Worm (Caenorhabditis elegans) whole organism, L3 larva: Measurements from ENCODE around the gene aip-1.

Source experiments
- R02D3.7 ChIP-seq: fragments of 150-350 bp; optimal IDR thresholded peaks from 2 replicates; lab custom pipeline; 2014; ENCODE audit warnings: missing biosample characterization, missing genetic modification characterization
- aly-2 ChIP-seq: fragments of 150-350 bp; optimal IDR thresholded peaks from 2 replicates; lab custom pipeline; 2014; ENCODE audit warnings: missing biosample characterization, missing genetic modification characterization
- ceh-28 ChIP-seq: fragments of 150-350 bp; optimal IDR thresholded peaks from 2 replicates; lab custom pipeline; 2014; ENCODE audit warnings: missing biosample characterization, missing genetic modification reagents, missing genetic modification characterization
- ceh-82 ChIP-seq: fragments of 150-350 bp; optimal IDR thresholded peaks from 2 replicates; lab custom pipeline; 2014; ENCODE audit warnings: missing biosample characterization, missing genetic modification characterization
- daf-12 ChIP-seq: fragments of 150-350 bp; optimal IDR thresholded peaks from 2 replicates; lab custom pipeline; 2014; ENCODE audit warnings: missing biosample characterization, missing genetic modification reagents, missing genetic modification characterization
- egl-27 ChIP-seq: sonication (generic microtip); optimal IDR thresholded peaks from 4 replicates; lab custom pipeline; 2017; ENCODE audit warnings: missing biosample characterization, missing genetic modification reagents, missing genetic modification characterization
- egl-5 ChIP-seq: fragments of 150-350 bp; optimal IDR thresholded peaks from 2 replicates; lab custom pipeline; 2017; ENCODE audit warnings: missing biosample characterization, missing genetic modification reagents, missing genetic modification characterization, inconsistent platforms
- elt-1 ChIP-seq: fragments of 150-350 bp; optimal IDR thresholded peaks from 2 replicates; lab custom pipeline; 2014; ENCODE audit warnings: missing biosample characterization, missing genetic modification characterization
- elt-2 ChIP-seq: sonication (generic microtip); optimal IDR thresholded peaks from 2 replicates; lab custom pipeline; 2016; ENCODE audit warnings: missing genetic modification reagents, mild to moderate bottlenecking, missing genetic modification characterization, missing compliant biosample characterization
- eor-1 ChIP-seq, 2 experiments: fragments of 150-350 bp; optimal IDR thresholded peaks; 2 replicates each; lab custom pipeline; 2014 to 2018; ENCODE audit warnings: missing biosample characterization in 2 of 2, missing genetic modification characterization in 2 of 2
- fkh-10 ChIP-seq: sonication (generic microtip); optimal IDR thresholded peaks from 2 replicates; lab custom pipeline; 2017; ENCODE audit warnings: missing biosample characterization, missing genetic modification reagents, missing genetic modification characterization
- fkh-2 ChIP-seq: fragments of 150-350 bp; optimal IDR thresholded peaks from 2 replicates; lab custom pipeline; 2014; ENCODE audit warnings: missing biosample characterization, missing genetic modification reagents, missing genetic modification characterization
- hmg-11 ChIP-seq: sonication (generic microtip); optimal IDR thresholded peaks from 2 replicates; lab custom pipeline; 2016; ENCODE audit warnings: missing genetic modification characterization, missing compliant biosample characterization
- jun-1 ChIP-seq: fragments of 150-350 bp; optimal IDR thresholded peaks from 2 replicates; lab custom pipeline; 2014; ENCODE audit warnings: missing biosample characterization, missing genetic modification reagents, missing genetic modification characterization
- lin-15B ChIP-seq: fragments of 150-350 bp; optimal IDR thresholded peaks from 2 replicates; lab custom pipeline; 2014; ENCODE audit warnings: missing biosample characterization, missing genetic modification characterization
- lin-39 ChIP-seq: fragments of 150-350 bp; optimal IDR thresholded peaks from 2 replicates; lab custom pipeline; 2018; ENCODE audit warnings: missing biosample characterization, missing genetic modification reagents, missing genetic modification characterization
- lsy-12 ChIP-seq: sonication (generic microtip); optimal IDR thresholded peaks from 2 replicates; lab custom pipeline; 2016; ENCODE audit warnings: mild to moderate bottlenecking, missing genetic modification characterization, missing compliant biosample characterization
- mdl-1 ChIP-seq: fragments of 150-350 bp; optimal IDR thresholded peaks from 2 replicates; lab custom pipeline; 2014; ENCODE audit warnings: missing biosample characterization, missing genetic modification characterization
- nfya-1 ChIP-seq: sonication (generic microtip); optimal IDR thresholded peaks from 2 replicates; lab custom pipeline; 2017; ENCODE audit warnings: missing genetic modification characterization, mild to moderate bottlenecking, missing compliant biosample characterization, antibody characterized with exemption, moderate library complexity; ENCODE audit not compliant: insufficient read depth
- nhr-12 ChIP-seq: fragments of 150-350 bp; optimal IDR thresholded peaks from 2 replicates; lab custom pipeline; 2014; ENCODE audit warnings: missing biosample characterization, missing genetic modification characterization
- nhr-23 ChIP-seq: fragments of 150-350 bp; optimal IDR thresholded peaks from 2 replicates; lab custom pipeline; 2014; ENCODE audit warnings: missing biosample characterization, missing genetic modification reagents, missing genetic modification characterization
- nhr-25 ChIP-seq: sonication (generic microtip); optimal IDR thresholded peaks from 2 replicates; lab custom pipeline; 2017; ENCODE audit warnings: missing biosample characterization, missing genetic modification characterization
- nhr-28 ChIP-seq: fragments of 150-350 bp; optimal IDR thresholded peaks from 2 replicates; lab custom pipeline; 2014; ENCODE audit warnings: missing biosample characterization, missing genetic modification characterization
- nhr-43 ChIP-seq: sonication (generic microtip); optimal IDR thresholded peaks from 2 replicates; lab custom pipeline; 2016; ENCODE audit warnings: mild to moderate bottlenecking, missing genetic modification characterization, missing compliant biosample characterization; ENCODE audit not compliant: poor library complexity, severe bottlenecking
- nhr-67 ChIP-seq: fragments of 150-350 bp; optimal IDR thresholded peaks from 2 replicates; lab custom pipeline; 2014; ENCODE audit warnings: missing biosample characterization, missing genetic modification characterization
- nhr-76 ChIP-seq: fragments of 150-350 bp; sonication (generic microtip); optimal IDR thresholded peaks from 5 replicates; lab custom pipeline; 2014; ENCODE audit warnings: missing biosample characterization, missing genetic modification characterization
- nhr-77 ChIP-seq: fragments of 150-350 bp; optimal IDR thresholded peaks from 2 replicates; lab custom pipeline; 2014; ENCODE audit warnings: missing biosample characterization, missing genetic modification characterization
- pha-4 ChIP-seq: fragments of 150-350 bp; optimal IDR thresholded peaks from 2 replicates; lab custom pipeline; 2014; ENCODE audit warnings: missing biosample characterization, missing genetic modification reagents, missing genetic modification characterization
- pqm-1 ChIP-seq: fragments of 150-350 bp; optimal IDR thresholded peaks from 2 replicates; lab custom pipeline; 2017; ENCODE audit warnings: missing biosample characterization, missing genetic modification characterization, inconsistent platforms
- skn-1 ChIP-seq: fragments of 150-350 bp; optimal IDR thresholded peaks from 2 replicates; lab custom pipeline; 2014; ENCODE audit warnings: missing biosample characterization, missing genetic modification characterization
- snpc-4 ChIP-seq: fragments of 150-350 bp; optimal IDR thresholded peaks from 2 replicates; lab custom pipeline; 2014; ENCODE audit warnings: missing biosample characterization, missing genetic modification characterization
- tbx-2 ChIP-seq: sonication (generic microtip); optimal IDR thresholded peaks from 2 replicates; lab custom pipeline; 2016; ENCODE audit warnings: mild to moderate bottlenecking, missing genetic modification characterization, missing compliant biosample characterization
- unc-62 ChIP-seq: fragments of 150-350 bp; sonication (generic microtip); optimal IDR thresholded peaks from 4 replicates; lab custom pipeline; 2014; ENCODE audit warnings: missing biosample characterization, missing genetic modification reagents, missing genetic modification characterization
- ztf-4 ChIP-seq: fragments of 150-350 bp; optimal IDR thresholded peaks from 2 replicates; lab custom pipeline; 2014; ENCODE audit warnings: missing biosample characterization, missing genetic modification characterization

The aip-1 gene

DNA sequence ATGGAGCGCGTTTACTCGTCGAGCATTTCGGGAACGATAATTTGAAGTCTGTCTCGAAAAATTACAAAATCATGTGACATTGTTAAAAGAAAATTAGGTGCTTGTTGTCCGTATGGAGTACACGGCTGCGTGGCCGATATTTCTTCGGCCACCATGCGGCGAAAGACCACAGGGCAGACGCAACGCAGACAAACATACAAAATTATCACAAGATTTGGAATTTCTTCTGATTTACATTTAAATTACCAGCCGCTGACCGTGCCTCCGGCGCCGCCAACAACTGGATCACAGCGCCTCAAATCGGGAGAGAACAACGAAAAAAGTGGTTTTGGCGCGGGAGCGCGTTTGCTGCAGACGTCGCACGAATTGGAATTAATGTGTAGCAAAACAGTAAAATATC is 43.0 kb downstream of the aip-1 start:
- TF ChIP-seq lin-39 (peak; percentile 94), mdl-1 (tag; lab: Kevin White, UChicago) (peak; percentile 25), pqm-1 (tag; lab: Kevin White, UChicago) (peak; percentile 65), unc-62 (GFP tag; lab: Kevin White, UChicago) (peak; percentile 39), eor-1 (tag; optimal IDR thresholded peaks at IDR 0.05; lab: Kevin White, UChicago) (peak in 1 of 2 experiments; percentile 23), egl-5 (peak; percentile 35), jun-1 (tag; lab: Kevin White, UChicago) (peak; percentile 87), ztf-4 (peak; percentile 28), snpc-4 (peak; percentile 93), nfya-1 (tag; lab: Kevin White, UChicago) (peak; percentile 87), skn-1 (tag; lab: Kevin White, UChicago) (peak; percentile 18), lin-15B (tag; lab: Kevin White, UChicago) (peak; percentile 82), fkh-10 (GFP tag; lab: Kevin White, UChicago) (peak; percentile 50), nhr-76 (tag; lab: Kevin White, UChicago) (peak; percentile 10), ceh-28 (peak; percentile 86), nhr-43 (tag; lab: Kevin White, UChicago) (peak; percentile 98), nhr-25 (tag; lab: Kevin White, UChicago) (peak; percentile 96), nhr-23 (peak; percentile 97), tbx-2 (peak; percentile 90), nhr-28 (peak; percentile 41), ceh-82 (peak; percentile 75), elt-2 (tag; lab: Kevin White, UChicago) (peak; percentile 77), pha-4 (tag; lab: Kevin White, UChicago) (peak; percentile 77), R02D3.7 (tag; lab: Kevin White, UChicago) (peak; percentile 80), nhr-77 (tag; lab: Kevin White, UChicago) (peak; percentile 39), elt-1 (tag; lab: Kevin White, UChicago) (peak; percentile 52), egl-27 (tag; lab: Kevin White, UChicago) (peak; percentile 16), lsy-12 (tag; lab: Kevin White, UChicago) (peak; percentile 94)

DNA sequence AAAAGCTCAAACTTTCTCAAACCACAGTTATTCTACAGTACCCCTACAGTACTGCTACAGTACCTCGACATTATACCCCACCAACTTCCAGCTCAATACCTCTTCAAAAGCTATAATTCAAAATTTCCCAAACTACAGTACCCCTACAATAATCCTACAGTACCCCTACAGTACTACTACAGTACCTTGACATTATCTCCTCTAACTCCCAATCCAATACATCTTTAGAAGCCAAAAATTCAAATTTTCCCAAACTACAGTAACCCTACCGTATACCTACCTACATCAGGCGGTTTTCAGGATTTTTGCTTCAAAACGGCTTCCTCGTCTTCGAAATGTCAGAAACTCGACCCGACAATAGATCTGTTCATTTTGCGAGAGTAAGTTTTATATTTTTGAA is 45.4 kb downstream of the aip-1 start, which contains the start of gene F58D12.3:
Gene F58D12.3 (plus strand): TSS at position 301 of the 400 bp plus-strand sequence.
- no peak for TF ChIP-seq nhr-25 (tag; lab: Kevin White, UChicago)
- no peak for TF ChIP-seq nhr-12
- no peak for TF ChIP-seq aly-2 (tag; lab: Kevin White, UChicago)
- no peak for TF ChIP-seq nfya-1 (tag; lab: Kevin White, UChicago)
- TF ChIP-seq eor-1 (tag; optimal IDR thresholded peaks at IDR 0.05; lab: Kevin White, UChicago) = no peak
- TF ChIP-seq daf-12 (tag; lab: Kevin White, UChicago) = no peak
- no peak for TF ChIP-seq nhr-77 (tag; lab: Kevin White, UChicago)
- no peak for TF ChIP-seq pqm-1 (tag; lab: Kevin White, UChicago)
- TF ChIP-seq fkh-2 (tag; lab: Kevin White, UChicago) = no peak
- TF ChIP-seq nhr-67 (tag; lab: Kevin White, UChicago) = no peak
- TF ChIP-seq elt-1 (tag; lab: Kevin White, UChicago) = no peak
- TF ChIP-seq hmg-11 (tag; lab: Kevin White, UChicago) = no peak
